Fruit fly (Drosophila melanogaster): Measurements from ENCODE around the gene CG4467.

Gene CG4467

DNA sequence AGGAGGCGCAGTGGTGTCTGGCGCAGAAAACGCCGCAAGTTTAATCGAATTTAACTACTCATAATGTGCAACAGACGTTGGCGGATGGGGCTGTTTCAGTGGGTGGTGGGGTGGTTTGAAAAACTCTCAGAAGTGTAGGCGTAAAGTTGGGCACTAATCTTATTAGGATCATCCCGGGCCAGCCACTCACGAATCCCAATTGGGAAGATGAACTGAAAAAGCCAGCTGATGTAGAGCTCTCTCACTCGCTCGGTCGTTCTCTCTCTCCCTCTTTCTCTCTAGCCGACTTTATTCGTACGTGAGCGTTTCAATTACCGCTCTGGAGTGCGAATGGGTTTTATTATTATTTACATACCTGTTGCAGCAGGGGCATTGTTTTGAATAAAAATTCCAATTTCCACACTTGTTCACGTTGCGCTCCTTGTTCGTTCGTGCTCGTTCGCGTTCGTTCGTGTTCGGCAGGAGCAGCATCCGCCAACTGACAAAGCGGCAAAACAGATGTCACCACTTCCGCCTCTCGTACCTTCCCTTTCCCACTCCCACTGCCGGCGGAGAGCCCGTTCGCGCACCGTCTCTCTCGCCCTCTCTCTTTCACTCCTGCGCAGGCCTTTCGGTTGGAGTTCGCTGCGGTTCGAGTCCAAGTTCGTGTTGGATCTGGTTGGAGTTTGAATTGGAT lies 30.1 kb upstream of the CG4467 start:
- TF ChIP-seq pan (optimal IDR thresholded peaks at IDR 0.05) (no peak), EcR (GFP tag; optimal IDR thresholded peaks at IDR 0.05) (no peak), CG8478 (optimal IDR thresholded peaks at IDR 0.05) (no peak), Dll (optimal IDR thresholded peaks at IDR 0.05) (no peak), usp (GFP tag; optimal IDR thresholded peaks at IDR 0.05) (no peak), psq (optimal IDR thresholded peaks at IDR 0.05) (no peak)

DNA sequence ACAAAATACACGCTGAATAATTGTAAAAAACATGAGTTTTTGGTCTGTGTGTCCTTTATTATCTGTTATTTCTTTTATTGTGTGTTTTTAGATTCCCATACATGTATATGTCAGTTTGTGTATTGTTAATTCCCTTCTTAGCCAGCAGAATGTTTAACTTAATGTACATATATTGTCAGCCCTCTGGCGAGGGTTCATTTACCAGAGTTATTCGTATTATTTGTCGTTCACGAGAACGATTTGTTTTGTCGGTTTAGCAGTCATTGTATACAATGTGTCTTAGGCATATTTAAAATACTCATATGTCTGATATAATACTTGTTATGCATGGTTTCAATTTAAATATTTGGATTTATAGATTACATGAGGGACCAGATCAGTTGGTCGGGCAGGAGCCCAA lies 11.9 kb upstream of the CG4467 start:
- TF ChIP-seq pan (optimal IDR thresholded peaks at IDR 0.05) (no peak), CG8478 (optimal IDR thresholded peaks at IDR 0.05) (no peak), EcR (GFP tag; optimal IDR thresholded peaks at IDR 0.05) (no peak), usp (GFP tag; optimal IDR thresholded peaks at IDR 0.05) (no peak), psq (optimal IDR thresholded peaks at IDR 0.05) (no peak), Dll (optimal IDR thresholded peaks at IDR 0.05) (no peak)

dm6 chr3R:23258524-23258923 lies 9.8 kb upstream of the CG4467 start:
- TF ChIP-seq CG8478 (optimal IDR thresholded peaks at IDR 0.05) (no peak), usp (GFP tag; optimal IDR thresholded peaks at IDR 0.05) (no peak), psq (optimal IDR thresholded peaks at IDR 0.05) (no peak), EcR (GFP tag; optimal IDR thresholded peaks at IDR 0.05) (no peak), Dll (optimal IDR thresholded peaks at IDR 0.05) (no peak), pan (optimal IDR thresholded peaks at IDR 0.05) (no peak)

DNA sequence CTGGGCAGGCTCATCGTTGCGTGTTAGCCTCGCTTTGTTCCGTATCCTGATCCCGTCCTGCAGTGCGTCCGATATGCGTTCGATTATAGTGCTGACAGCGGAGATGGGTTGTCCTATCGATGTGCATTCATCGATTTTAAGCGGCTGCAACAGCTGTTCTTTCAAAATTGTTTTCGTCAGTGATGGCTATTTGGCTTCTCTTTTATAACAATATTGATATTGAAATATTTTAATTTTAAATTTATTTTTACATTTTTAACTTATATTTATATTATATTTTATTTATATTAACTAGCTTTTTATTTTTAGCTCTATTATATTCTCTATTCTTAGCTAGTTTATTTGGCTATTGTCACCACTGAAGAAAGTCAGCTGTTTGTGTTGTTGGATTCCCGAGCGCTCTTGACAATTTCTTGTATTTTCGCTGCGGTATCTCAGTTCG lies 9.3 kb upstream of the CG4467 start, which contains the start of the genes wda and Pex11c:
Gene wda (minus strand): TSS at position 102 of the 442 bp plus-strand sequence.
Gene Pex11c (plus strand): TSS at position 380 of the 442 bp plus-strand sequence.
- TF ChIP-seq CG8478 (optimal IDR thresholded peaks at IDR 0.05) (no peak), usp (GFP tag; optimal IDR thresholded peaks at IDR 0.05) (no peak), EcR (GFP tag; optimal IDR thresholded peaks at IDR 0.05) (no peak), psq (optimal IDR thresholded peaks at IDR 0.05) (no peak), pan (optimal IDR thresholded peaks at IDR 0.05) (no peak), Dll (optimal IDR thresholded peaks at IDR 0.05) (no peak)

- TF ChIP-seq CG8478 (optimal IDR thresholded peaks at IDR 0.05) (no peak), Dll (optimal IDR thresholded peaks at IDR 0.05) (no peak), psq (optimal IDR thresholded peaks at IDR 0.05) (no peak), pan (optimal IDR thresholded peaks at IDR 0.05) (no peak), usp (GFP tag; optimal IDR thresholded peaks at IDR 0.05) (no peak), EcR (GFP tag; optimal IDR thresholded peaks at IDR 0.05) (no peak)
Observed at dm6 chr3R:23251256-23251655, 2.6 kb upstream of the CG4467 start, which contains the start of the genes Rad60 and EloA. Gene Rad60, minus strand, starts transcription at chr3R:23251477. Gene EloA, plus strand, starts transcription at chr3R:23251563.

DNA sequence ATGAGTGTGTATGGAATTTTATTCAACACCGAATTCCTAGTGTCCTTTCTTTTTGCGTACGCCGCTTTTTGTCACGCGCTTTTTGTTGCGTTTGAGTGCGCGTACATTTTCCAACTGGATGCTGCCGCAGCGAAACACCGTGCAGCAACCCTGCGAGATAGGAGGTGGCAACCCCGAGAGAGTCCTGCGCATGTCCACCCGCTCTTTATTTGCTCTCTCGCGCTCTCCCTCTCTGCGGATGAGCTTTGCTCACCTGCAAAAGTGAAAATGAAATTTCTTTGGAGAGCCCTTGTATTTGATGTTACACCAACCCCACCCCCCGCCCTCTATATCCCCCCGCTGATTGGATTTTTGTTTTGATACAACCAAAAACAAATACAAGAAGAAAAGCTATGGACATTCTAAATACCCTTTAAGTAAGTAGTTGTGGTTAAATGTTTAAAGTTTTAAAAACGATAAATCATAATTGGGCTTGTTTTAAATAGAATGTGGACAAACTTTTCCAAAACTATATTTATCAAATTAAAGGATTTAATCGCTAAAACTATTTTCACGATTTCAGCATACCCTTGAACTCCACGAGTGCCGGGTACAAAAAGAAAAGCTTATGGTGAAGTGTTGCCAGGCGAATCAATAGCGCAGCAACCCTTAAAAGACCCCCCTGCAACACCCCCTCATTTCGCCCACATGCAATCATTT lies 8.6 kb downstream of the CG4467 start:
- TF ChIP-seq pan (optimal IDR thresholded peaks at IDR 0.05) = no peak
- TF ChIP-seq psq (optimal IDR thresholded peaks at IDR 0.05) = no peak
- no peak for TF ChIP-seq CG8478 (optimal IDR thresholded peaks at IDR 0.05)
- TF ChIP-seq EcR (GFP tag; optimal IDR thresholded peaks at IDR 0.05) = no peak
- no peak for TF ChIP-seq usp (GFP tag; optimal IDR thresholded peaks at IDR 0.05)
- no peak for TF ChIP-seq Dll (optimal IDR thresholded peaks at IDR 0.05)

dm6 chr3R:23239051-23239450 lies 9.7 kb downstream of the CG4467 start:
- TF ChIP-seq psq (optimal IDR thresholded peaks at IDR 0.05) (no peak), EcR (GFP tag; optimal IDR thresholded peaks at IDR 0.05) (no peak), CG8478 (optimal IDR thresholded peaks at IDR 0.05) (no peak), Dll (optimal IDR thresholded peaks at IDR 0.05) (no peak), usp (GFP tag; optimal IDR thresholded peaks at IDR 0.05) (no peak), pan (optimal IDR thresholded peaks at IDR 0.05) (no peak)

DNA sequence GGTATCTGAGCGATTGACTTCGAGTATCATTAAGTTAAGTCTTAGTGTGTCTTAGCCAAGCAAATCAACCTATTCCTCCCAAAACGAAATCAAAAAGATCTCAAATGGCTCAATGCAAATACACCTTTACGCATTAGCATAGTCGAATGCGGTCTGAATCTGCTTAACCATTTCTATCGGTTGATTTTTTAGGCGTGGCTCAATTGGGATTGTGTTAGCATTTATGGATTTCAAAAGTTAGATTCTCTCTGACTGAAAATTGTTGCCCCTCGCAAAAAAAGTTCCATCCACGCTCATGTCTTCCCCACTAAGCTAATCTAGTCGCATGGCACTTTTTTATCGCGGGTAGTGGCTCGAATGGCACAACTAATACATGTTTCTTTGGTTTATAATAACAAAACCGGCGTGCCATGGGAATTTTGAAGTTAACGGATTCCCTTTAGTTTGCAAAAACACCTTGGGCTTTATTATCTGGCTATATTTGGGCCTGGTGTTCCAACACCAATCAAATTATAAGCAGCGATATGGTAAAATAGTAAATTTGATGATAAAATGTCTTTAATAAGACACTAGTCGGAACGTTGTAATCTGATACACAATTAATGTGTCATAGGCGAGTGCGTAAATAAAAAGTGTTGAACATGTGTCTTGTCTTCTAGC lies 20.0 kb downstream of the CG4467 start:
- TF ChIP-seq Dll (optimal IDR thresholded peaks at IDR 0.05) (no peak), pan (optimal IDR thresholded peaks at IDR 0.05) (no peak), psq (optimal IDR thresholded peaks at IDR 0.05) (no peak), usp (GFP tag; optimal IDR thresholded peaks at IDR 0.05) (no peak), CG8478 (optimal IDR thresholded peaks at IDR 0.05) (no peak), EcR (GFP tag; optimal IDR thresholded peaks at IDR 0.05) (no peak)

- TF ChIP-seq Dll (optimal IDR thresholded peaks at IDR 0.05) (peak; percentile 86), pan (optimal IDR thresholded peaks at IDR 0.05) (no peak), CG8478 (optimal IDR thresholded peaks at IDR 0.05) (no peak)
Observed at dm6 chr3R:23226521-23227039, 22.1 kb downstream of the CG4467 start, which contains the start of gene cnc. Gene cnc, minus strand, starts transcription at chr3R:23226711.

dm6 chr3R:23225266-23225665 lies 23.4 kb downstream of the CG4467 start:
- TF ChIP-seq psq (optimal IDR thresholded peaks at IDR 0.05) (no peak), usp (GFP tag; optimal IDR thresholded peaks at IDR 0.05) (no peak), Dll (optimal IDR thresholded peaks at IDR 0.05) (no peak)

DNA sequence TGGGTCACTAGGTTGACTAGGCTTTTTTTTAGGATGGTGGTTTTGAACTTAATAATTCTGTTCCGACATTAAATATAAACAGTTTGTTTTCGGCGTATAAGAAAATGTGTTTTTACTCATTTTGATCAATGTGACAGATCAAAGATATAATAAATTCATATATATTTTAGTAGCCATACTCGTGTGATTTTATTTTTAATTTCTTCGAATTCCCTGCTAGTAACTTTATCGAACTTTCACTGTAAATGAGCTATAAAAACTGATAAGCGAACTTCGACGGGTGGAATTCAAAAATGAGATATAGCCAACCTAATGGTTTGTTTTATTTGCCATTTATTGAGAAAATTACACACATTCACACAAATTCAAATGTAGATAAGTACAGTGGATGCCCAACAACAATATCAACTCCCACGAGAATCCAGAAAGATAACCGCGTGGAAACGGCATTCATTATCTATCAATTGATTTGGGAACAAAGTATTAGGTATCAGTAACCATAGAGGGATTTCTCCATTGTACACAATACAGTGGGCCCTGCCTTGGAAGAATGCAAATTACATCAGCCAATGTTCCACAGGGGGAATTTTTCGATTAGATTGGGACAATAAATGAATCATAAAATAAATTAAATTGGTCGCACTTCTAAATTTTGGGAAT lies 25.4 kb downstream of the CG4467 start:
- no peak for TF ChIP-seq Dll (optimal IDR thresholded peaks at IDR 0.05)
- TF ChIP-seq pan (optimal IDR thresholded peaks at IDR 0.05) = no peak
- no peak for TF ChIP-seq usp (GFP tag; optimal IDR thresholded peaks at IDR 0.05)
